Worm (Caenorhabditis elegans): Measurements from ENCODE around the gene mfsd-10.

DNA sequence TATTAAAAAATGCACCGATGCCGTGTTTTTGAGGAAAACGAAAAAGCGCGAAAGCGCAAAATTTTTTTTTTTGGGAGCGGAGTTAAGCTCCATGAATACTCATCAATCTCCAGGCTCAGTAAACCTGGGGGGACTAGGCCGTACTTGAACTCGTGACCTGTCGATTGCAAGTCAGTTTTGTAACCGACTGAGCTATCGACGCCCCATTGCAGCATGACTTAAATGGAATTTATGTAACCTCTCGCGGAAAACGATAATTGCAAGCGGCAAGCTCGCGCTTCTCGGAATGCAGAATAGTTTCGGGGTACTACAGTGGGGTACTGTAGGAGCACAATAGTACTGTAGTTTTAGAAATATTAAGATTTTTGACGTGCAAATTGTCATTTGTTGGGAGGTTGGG is 32.0 kb upstream of the mfsd-10 start:
- TF ChIP-seq odd-2 (tag; optimal IDR thresholded peaks at IDR 0.05) (no peak), C38D4.7 (GFP tag; optimal IDR thresholded peaks at IDR 0.05) (no peak), F13H6.1 (tag; optimal IDR thresholded peaks at IDR 0.05) (no peak), dmd-4 (tag; optimal IDR thresholded peaks at IDR 0.05; ENCODE audit: borderline replicate concordance) (no peak), pqm-1 (tag; optimal IDR thresholded peaks at IDR 0.05) (no peak)

All from whole organism, late embryonic.